Worm (Caenorhabditis elegans): Measurements from ENCODE around the gene Y64G10A.7.
A peak's percentile ranks its signal among the peaks of the same experiment; 100 is the strongest.

Y64G10A.7 gene

DNA sequence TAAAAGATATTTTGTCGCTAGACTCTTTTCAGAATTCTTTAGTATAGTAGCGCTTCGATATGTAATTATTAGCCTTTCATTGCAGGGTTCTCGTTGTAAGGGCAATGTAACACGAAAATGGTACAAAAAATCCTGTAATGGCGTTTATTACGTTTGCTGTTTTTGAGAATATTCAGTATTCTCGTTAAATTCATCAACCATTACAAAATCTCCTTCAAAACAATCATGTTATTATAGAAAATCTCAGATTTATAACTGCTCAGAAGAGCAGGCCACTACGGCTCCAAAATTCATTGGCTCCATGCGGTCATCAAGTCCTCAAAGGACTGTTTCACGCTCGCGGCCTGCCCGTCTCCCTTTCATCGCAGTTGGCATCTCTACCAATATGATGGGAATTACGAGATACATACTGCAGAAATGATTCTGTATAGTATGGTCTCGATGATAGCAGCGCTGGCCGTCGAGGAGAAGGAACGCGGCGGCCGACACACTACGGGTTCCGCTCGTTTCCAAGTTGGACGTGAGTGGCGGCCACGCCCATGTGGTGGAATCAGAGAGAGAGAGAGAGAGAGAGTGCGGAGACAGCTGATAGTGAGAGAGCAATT, 35.1 kb downstream of the Y64G10A.7 start (continued):
- TF ChIP-seq dmd-6 (GFP tag; IDR thresholded peaks at IDR 0.05) = peak; percentile 89
- peak; percentile 87 for TF ChIP-seq mes-2 (tag; optimal IDR thresholded peaks at IDR 0.05; ENCODE audit: poor library complexity, severe bottlenecking)
- no peak for TF ChIP-seq D1046.2 (GFP tag; IDR thresholded peaks at IDR 0.05)
- TF ChIP-seq spr-1 (tag; optimal IDR thresholded peaks at IDR 0.05) = peak; percentile 72
- TF ChIP-seq nhr-76 (tag; optimal IDR thresholded peaks at IDR 0.05) = no peak
- TF ChIP-seq lsy-2 (tag; optimal IDR thresholded peaks at IDR 0.05) = no peak
- peak; percentile 71 for TF ChIP-seq F10B5.3 (tag; optimal IDR thresholded peaks at IDR 0.05)
- peak; percentile 67; the same call in 1 of the 2 replicates for TF ChIP-seq hmg-1.1 (GFP tag; IDR thresholded peaks at IDR 0.05)
- peak; percentile 75 for TF ChIP-seq lin-38 (GFP tag; IDR thresholded peaks at IDR 0.05)
- peak; percentile 100 for TF ChIP-seq snpc-1.2 (GFP tag; IDR thresholded peaks at IDR 0.05)
- peak; percentile 63 for TF ChIP-seq spr-3 (GFP tag; optimal IDR thresholded peaks at IDR 0.05)
- TF ChIP-seq ceh-32 (tag; optimal IDR thresholded peaks at IDR 0.05; ENCODE audit: poor library complexity) = peak; percentile 39
- TF ChIP-seq aha-1 (tag) = peak; percentile 77
- TF ChIP-seq T26A8.4 (GFP tag; IDR thresholded peaks at IDR 0.05) = peak; percentile 91
- TF ChIP-seq unc-39 (tag; optimal IDR thresholded peaks at IDR 0.05) = no peak
- peak; percentile 53; the same call in 1 of the 2 replicates for TF ChIP-seq dmd-9 (GFP tag; IDR thresholded peaks at IDR 0.05)

DNA sequence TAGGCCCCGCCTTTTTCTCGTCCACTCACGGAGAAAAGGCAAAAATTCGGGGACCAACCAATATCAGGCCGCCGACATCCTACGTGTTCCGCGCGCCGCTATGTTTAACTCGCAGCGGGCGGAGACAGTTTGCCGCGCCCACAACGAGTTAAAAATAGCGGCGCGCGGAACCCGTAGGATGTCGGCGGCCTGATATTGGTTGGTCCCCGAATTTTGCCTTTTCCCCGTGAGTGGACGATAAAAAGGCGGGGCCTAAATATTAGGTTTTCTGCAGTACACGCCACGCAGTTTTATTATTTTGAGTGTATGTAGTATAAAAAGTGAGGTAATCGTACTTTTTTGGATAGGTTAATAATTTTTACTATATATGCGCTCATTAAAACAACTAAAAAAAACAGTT, 36.6 kb downstream of the Y64G10A.7 start:
- TF ChIP-seq snpc-1.2 (GFP tag; IDR thresholded peaks at IDR 0.05) (peak; percentile 92), mdt-29 (GFP tag; IDR thresholded peaks at IDR 0.05) (0 out of 2 replicates have a peak, but pooled peaks have one; percentile 5)

DNA sequence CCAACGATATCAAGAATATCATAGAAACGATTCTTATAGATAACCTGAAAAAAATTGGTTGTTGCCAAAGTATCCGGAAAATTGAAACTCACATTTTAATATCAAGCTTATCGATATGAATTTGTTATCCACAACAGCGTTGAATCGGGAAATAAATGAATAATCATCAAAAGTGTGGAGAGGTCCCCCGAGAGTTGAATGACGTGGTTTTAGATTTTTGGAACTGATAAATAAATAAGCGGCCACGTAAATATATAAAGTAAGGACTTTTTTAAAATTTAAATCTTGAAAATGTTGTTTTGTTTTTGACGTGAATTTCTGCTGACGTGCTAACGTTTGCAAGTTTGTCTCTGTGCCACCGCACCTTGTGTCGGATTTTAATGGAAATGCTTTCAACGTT, 42.7 kb downstream of the Y64G10A.7 start, which contains the start of gene Y67A10A.3:
Gene Y67A10A.3 (minus strand): TSS at position 101 of the 400 bp plus-strand sequence.
- TF ChIP-seq duxl-1 (tag; optimal IDR thresholded peaks at IDR 0.05; ENCODE audit: poor library complexity) (no peak), ceh-82 (tag; optimal IDR thresholded peaks at IDR 0.05) (no peak)

DNA sequence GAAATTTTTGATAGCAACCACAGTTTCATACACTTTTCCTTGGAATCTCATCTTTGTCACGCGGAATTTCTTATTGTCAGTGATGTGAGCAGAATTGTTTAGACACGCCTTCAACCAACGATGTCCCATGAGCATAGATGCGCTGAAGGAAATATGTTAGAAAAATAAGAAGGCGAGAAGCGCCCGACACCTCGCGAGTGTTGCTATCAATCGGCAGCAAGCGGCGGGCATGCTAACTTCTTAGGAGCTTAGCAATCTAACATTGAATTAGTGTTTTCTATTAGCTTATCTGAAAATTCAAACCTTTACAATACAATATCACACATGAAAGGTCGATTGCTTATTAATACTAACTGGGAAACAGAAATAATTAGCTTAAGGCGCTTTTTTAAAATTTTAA, 44.1 kb downstream of the Y64G10A.7 start:
- no peak for TF ChIP-seq vab-7 (GFP tag; IDR thresholded peaks at IDR 0.05)

DNA sequence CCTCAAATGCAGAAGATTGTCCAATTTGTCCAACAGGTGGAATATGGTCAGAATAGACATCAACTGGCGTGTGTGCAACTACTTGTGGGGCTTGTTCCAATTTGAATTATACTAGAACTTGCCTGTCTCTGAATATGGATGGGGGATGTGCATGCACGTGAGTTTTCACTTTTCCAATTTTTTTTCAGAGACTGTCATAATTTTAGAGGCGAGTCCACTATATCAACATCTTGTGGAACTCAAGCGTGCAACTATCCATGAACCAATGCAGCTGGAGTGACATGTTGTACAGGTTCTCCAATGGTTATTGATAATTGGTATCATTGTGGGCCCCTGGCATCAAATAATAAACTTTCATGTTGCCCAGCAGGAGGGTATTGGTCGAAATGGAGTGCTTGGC, 46.1 kb downstream of the Y64G10A.7 start, which contains the start of gene Y67A10A.2:
Gene Y67A10A.2 (plus strand): TSS at position 301 of the 400 bp plus-strand sequence.
- TF ChIP-seq aly-2 (tag; optimal IDR thresholded peaks at IDR 0.05) = no peak
- TF ChIP-seq lin-38 (GFP tag; IDR thresholded peaks at IDR 0.05) = no peak
- no peak for TF ChIP-seq ceh-32 (tag; optimal IDR thresholded peaks at IDR 0.05; ENCODE audit: poor library complexity)
- TF ChIP-seq ceh-20 (GFP tag; IDR thresholded peaks at IDR 0.05) = no peak
- TF ChIP-seq lin-1 (GFP tag; IDR thresholded peaks at IDR 0.05) = no peak
- no peak for TF ChIP-seq D1046.2 (GFP tag; IDR thresholded peaks at IDR 0.05)
- no peak for TF ChIP-seq snpc-4 (tag; optimal IDR thresholded peaks at IDR 0.05)
- TF ChIP-seq saeg-2 (GFP tag; IDR thresholded peaks at IDR 0.05) = no peak
- no peak for TF ChIP-seq tag-97 (GFP tag; IDR thresholded peaks at IDR 0.05)
- TF ChIP-seq egl-27 (tag; optimal IDR thresholded peaks at IDR 0.05) = no peak
- no peak for TF ChIP-seq F26F4.8 (GFP tag; conservative IDR thresholded peaks at IDR 0.05)
- no peak for TF ChIP-seq madf-9 (GFP tag; conservative IDR thresholded peaks at IDR 0.05)
- no peak for TF ChIP-seq tra-1 (GFP tag; IDR thresholded peaks at IDR 0.05)
- no peak for TF ChIP-seq snpc-1.2 (GFP tag; IDR thresholded peaks at IDR 0.05)
- TF ChIP-seq lin-29 (GFP tag; IDR thresholded peaks at IDR 0.05) = no peak
- no peak for TF ChIP-seq mxl-2 (GFP tag; conservative IDR thresholded peaks at IDR 0.05)
- no peak for TF ChIP-seq dmd-8 (GFP tag; IDR thresholded peaks at IDR 0.05)
- no peak for TF ChIP-seq ztf-11 (tag; optimal IDR thresholded peaks at IDR 0.05)

Data from whole organism, L4 larva.